Worm (Caenorhabditis elegans) whole organism, dauer: ENCODE measurements around the gene thn-1.

Experiments
- unc-62 ChIP-seq: sonication (generic microtip); optimal IDR thresholded peaks from 2 replicates; lab custom pipeline; 2017; ENCODE audit warnings: missing biosample characterization, missing genetic modification reagents, missing genetic modification characterization

thn-1 gene

DNA sequence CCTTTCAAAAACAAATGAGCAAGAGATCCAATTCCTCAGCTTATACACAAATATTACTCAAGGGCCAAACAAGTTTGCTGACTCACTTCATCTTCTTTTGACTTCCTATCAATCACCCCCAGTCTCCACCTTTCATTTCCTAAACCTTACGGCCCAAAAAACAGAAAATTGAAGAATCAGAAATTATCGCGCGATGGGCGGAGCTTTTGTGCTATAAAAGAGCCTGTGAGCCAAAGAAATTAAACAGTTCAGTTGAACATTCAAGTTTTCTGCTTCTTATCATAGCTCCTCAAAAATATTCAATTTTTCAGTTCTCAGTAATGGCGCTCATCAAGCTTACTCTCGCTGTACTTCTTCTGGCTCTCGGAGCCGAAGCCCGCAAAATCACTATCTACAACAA, at the start of gene thn-1:
TSS of gene thn-1 (plus strand) at position 301 of the 400 bp plus-strand sequence.
- no peak for TF ChIP-seq unc-62 (GFP tag; lab: Kevin White, UChicago)

ce11 chrIV:12330840-12331359, 49.0 kb upstream of the thn-1 start, which contains the start of gene ufd-1:
TSS of gene ufd-1 (minus strand) at chrIV:12330890.
- TF ChIP-seq unc-62 (GFP tag; lab: Kevin White, UChicago) = no peak

ce11 chrIV:12334142-12334541, 45.7 kb upstream of the thn-1 start:
- no peak for TF ChIP-seq unc-62 (GFP tag; lab: Kevin White, UChicago)

DNA sequence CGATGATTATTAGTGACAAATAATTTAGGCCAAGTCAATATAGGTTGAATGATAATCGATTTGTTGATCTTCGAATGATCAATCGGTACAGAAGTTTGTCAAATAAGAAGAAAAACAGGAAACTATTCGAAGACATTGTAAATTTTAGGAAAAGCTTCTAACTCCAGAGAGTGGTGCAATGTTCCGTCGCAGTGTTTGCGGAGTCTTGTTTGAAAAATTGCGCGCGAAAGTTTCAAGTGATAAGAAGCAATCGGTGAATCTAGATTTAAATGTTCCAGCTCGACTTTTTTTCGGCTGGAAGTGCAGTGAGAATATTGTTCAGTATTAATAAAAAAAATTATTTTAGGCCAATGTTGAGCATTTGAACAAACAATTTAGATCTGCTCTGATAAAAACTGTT, 45.2 kb upstream of the thn-1 start:
- TF ChIP-seq unc-62 (GFP tag; lab: Kevin White, UChicago) = no peak

DNA sequence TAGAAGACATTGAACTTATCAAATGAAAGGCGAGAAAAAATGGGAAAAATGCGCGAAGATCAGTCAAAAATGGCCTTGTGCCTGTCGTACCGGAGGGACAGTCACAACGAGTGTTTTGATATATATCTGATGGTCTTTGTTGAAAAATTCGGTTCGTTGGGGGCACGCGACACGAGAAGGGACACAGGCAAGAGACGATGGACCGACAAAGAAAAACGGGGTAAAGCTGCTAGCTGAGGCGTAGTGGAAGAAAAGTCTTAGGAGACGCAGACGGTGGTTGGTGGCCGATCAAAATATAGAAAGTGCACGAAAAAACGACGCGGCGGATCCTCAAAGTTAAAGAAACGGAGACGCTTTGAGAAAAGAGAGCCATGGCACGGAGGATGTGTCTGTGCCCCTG, 44.6 kb upstream of the thn-1 start:
- TF ChIP-seq unc-62 (GFP tag; lab: Kevin White, UChicago) = no peak

ce11 chrIV:12335798-12336197, 44.1 kb upstream of the thn-1 start, which contains the start of gene F19B6.1:
TSS of gene F19B6.1 (minus strand) at chrIV:12336075.
- TF ChIP-seq unc-62 (GFP tag; lab: Kevin White, UChicago) = no peak

- TF ChIP-seq unc-62 (GFP tag; lab: Kevin White, UChicago) = no peak
Measured at ce11 chrIV:12336893-12337627, 42.8 kb upstream of the thn-1 start, which contains the start of the genes F19B6.10 and wht-5. TSS of gene F19B6.10 (plus strand) at chrIV:12337193. TSS of gene wht-5 (plus strand) at chrIV:12337577.

ce11 chrIV:12340885-12341284, 39.0 kb upstream of the thn-1 start:
- no peak for TF ChIP-seq unc-62 (GFP tag; lab: Kevin White, UChicago)

- TF ChIP-seq unc-62 (GFP tag; lab: Kevin White, UChicago) = no peak
Measured at ce11 chrIV:12349639-12350038, 30.2 kb upstream of the thn-1 start, which contains the start of gene best-22. TSS of gene best-22 (plus strand) at chrIV:12349939.

DNA sequence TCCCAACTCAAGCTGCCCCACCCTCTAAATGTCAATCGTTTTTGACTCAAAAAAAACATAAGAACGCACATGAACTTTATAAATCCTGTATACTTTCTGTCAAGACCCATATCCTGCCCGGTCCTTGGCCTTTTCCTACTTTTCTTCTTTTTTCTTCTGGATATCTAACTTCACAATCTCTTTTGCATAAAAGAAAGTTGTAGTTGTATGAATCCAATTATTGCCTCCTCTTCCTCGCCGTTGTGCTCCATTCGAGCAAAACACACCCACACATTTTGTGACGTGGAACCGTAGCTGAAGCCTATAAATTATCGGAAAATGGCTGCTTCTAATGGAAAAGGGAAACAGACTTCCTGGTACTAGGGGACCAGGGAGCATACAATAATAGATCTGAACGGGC, 29.6 kb upstream of the thn-1 start:
- no peak for TF ChIP-seq unc-62 (GFP tag; lab: Kevin White, UChicago)

ce11 chrIV:12359979-12360378, 19.9 kb upstream of the thn-1 start:
- no peak for TF ChIP-seq unc-62 (GFP tag; lab: Kevin White, UChicago)

DNA sequence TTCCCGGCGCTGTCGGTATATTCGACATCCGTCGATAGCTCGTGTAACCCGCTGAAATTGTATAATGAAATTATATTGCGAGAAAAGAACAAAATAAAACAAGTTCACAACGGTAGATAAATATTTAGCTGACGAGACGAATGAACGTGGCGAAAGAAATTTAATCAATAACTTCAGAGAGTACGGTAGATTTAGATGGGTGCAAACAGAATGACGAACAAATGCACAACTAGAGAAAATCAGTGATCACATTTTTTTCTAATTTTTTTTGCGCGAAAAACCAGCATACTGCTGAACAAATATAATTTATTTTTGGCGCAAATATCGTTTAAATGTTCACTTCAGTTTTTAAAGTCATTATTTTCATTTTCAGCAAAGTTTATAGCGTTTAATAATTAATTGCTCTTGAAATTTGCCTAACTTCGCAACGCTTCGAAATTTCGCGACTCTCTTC, 19.1 kb upstream of the thn-1 start, which contains the start of gene sec-24.2:
TSS of gene sec-24.2 (minus strand) at position 51 of the 454 bp plus-strand sequence.
- TF ChIP-seq unc-62 (GFP tag; lab: Kevin White, UChicago) = no peak

ce11 chrIV:12361392-12362092, 18.3 kb upstream of the thn-1 start, which contains the start of the genes ccr-4 and ZC518.8:
TSS of gene ccr-4 (plus strand) at chrIV:12361542.
TSS of gene ZC518.8 (minus strand) at chrIV:12361908.
- TF ChIP-seq unc-62 (GFP tag; lab: Kevin White, UChicago) = no peak

DNA sequence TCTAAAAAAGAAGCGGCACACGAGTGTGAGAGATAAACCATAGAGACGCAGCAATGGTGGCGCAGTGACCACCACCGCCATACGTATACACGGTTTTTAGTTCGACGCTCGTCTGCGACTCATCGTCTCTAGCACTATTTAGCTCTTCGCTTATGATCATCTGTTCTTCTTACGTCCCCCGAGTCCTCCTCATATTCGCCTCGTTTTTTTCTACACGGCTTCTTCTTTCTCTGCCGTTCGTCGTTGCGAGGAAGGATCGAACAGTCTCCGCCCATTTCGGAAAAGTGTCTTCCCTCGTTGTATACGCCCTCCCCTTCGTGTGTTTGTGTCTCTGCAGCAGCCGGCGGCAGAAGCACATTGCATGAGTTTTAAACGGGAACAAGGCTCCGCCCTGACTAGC, 14.9 kb upstream of the thn-1 start:
- TF ChIP-seq unc-62 (GFP tag; lab: Kevin White, UChicago) = no peak

ce11 chrIV:12366571-12366970, 13.3 kb upstream of the thn-1 start:
- TF ChIP-seq unc-62 (GFP tag; lab: Kevin White, UChicago) = no peak

DNA sequence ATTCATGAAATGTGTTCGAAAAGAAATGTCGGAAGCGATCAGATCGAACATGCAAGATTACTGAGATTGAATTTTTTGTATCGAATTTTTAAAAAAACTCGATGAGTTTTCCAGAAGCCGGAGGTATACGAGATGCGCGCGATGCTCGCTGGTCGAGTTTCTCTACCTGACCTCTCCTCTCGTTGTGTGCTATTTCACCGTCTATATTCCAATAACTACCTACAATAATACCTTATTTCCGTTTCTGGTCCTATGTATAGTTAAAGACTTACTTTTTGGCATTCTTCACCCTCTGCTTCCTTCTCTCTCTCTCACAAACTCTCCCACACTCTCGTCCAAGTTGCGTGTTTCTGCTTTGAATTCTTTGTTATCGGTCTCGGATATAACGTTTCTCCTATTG, 8.5 kb upstream of the thn-1 start:
- TF ChIP-seq unc-62 (GFP tag; lab: Kevin White, UChicago) = no peak
